Worm (Caenorhabditis elegans): ENCODE measurements around the gene srt-73.

- TF ChIP-seq ets-7 (tag; optimal IDR thresholded peaks at IDR 0.05) (no peak), ama-1 (optimal IDR thresholded peaks at IDR 0.05) (no peak), scrt-1 (GFP tag; IDR thresholded peaks at IDR 0.05) (no peak), flt-1 (GFP tag; IDR thresholded peaks at IDR 0.05) (no peak), hnd-1 (tag; optimal IDR thresholded peaks at IDR 0.05) (no peak), tbx-37 (GFP tag; conservative IDR thresholded peaks at IDR 0.05) (no peak), ceh-13 (GFP tag; optimal IDR thresholded peaks at IDR 0.05) (no peak), sea-1 (GFP tag; conservative IDR thresholded peaks at IDR 0.05) (no peak), hmbx-1 (tag; optimal IDR thresholded peaks at IDR 0.05) (no peak), ceh-36 (tag; optimal IDR thresholded peaks at IDR 0.05) (no peak), aly-1 (tag; optimal IDR thresholded peaks at IDR 0.05) (no peak), pes-1 (GFP tag; IDR thresholded peaks at IDR 0.05) (no peak)
Observed at ce11 chrIV:7881166-7881565, 2.0 kb downstream of the srt-73 start.

All from whole organism, early embryonic.